Worm (Caenorhabditis elegans): ENCODE data around the gene acl-5.

ce11 chrX:10338100-10338499, 10.8 kb upstream of the acl-5 start, which contains the start of gene cut-5:
- TF ChIP-seq nhr-237 (tag; optimal IDR thresholded peaks at IDR 0.05) (no peak), elt-3 (tag; optimal IDR thresholded peaks at IDR 0.05) (no peak), lsy-2 (tag; optimal IDR thresholded peaks at IDR 0.05) (no peak)

Measured in whole organism, L2 larva.